Worm (Caenorhabditis elegans) whole organism, mixed stage, embryonic: ENCODE data around the gene R08B4.3.

Experiments
- M03D4.4 ChIP-seq: sonication (generic microtip); optimal IDR thresholded peaks from 2 replicates; lab custom pipeline; 2017; ENCODE audit warnings: mild to moderate bottlenecking, missing genetic modification characterization, missing compliant biosample characterization
- bed-3 ChIP-seq: fragments of 200-800 bp; sonication (Bioruptor generic); optimal IDR thresholded peaks from 3 replicates; lab custom pipeline; 2018; ENCODE audit warnings: mild to moderate bottlenecking, missing genetic modification characterization, moderate library complexity, missing compliant biosample characterization
- blmp-1 ChIP-seq: fragments of 150-350 bp; optimal IDR thresholded peaks from 2 replicates; lab custom pipeline; 2014; ENCODE audit warnings: missing biosample characterization, missing genetic modification characterization
- ceh-39 ChIP-seq: fragments of 150-350 bp; optimal IDR thresholded peaks from 2 replicates; lab custom pipeline; 2014; ENCODE audit warnings: missing biosample characterization, missing genetic modification characterization
- ceh-43 ChIP-seq: fragments of 200-800 bp; sonication (Bioruptor generic); optimal IDR thresholded peaks from 2 replicates; lab custom pipeline; 2018; ENCODE audit warnings: mild to moderate bottlenecking, missing genetic modification characterization, moderate library complexity, missing compliant biosample characterization
- ceh-83 ChIP-seq: fragments of 200-800 bp; sonication (Bioruptor generic); optimal IDR thresholded peaks from 2 replicates; lab custom pipeline; 2018; ENCODE audit warnings: mild to moderate bottlenecking, missing genetic modification characterization, missing compliant biosample characterization
- ces-1 ChIP-seq: fragments of 150-350 bp; optimal IDR thresholded peaks from 2 replicates; lab custom pipeline; 2014; ENCODE audit warnings: missing biosample characterization, missing genetic modification reagents, missing genetic modification characterization
- cnd-1 ChIP-seq: fragments of 200-800 bp; sonication (Bioruptor generic); optimal IDR thresholded peaks from 2 replicates; lab custom pipeline; 2018; ENCODE audit warnings: mild to moderate bottlenecking, missing genetic modification characterization, missing compliant biosample characterization
- drap-1 ChIP-seq: fragments of 200-800 bp; sonication (Bioruptor generic); optimal IDR thresholded peaks from 3 replicates; lab custom pipeline; 2018; ENCODE audit warnings: mild to moderate bottlenecking, missing genetic modification characterization, missing compliant biosample characterization
- elt-1 ChIP-seq: sonication (generic microtip); optimal IDR thresholded peaks from 2 replicates; lab custom pipeline; 2017; ENCODE audit warnings: missing genetic modification characterization, mild to moderate bottlenecking, missing compliant biosample characterization, antibody characterized with exemption, moderate library complexity, borderline replicate concordance; ENCODE audit not compliant: insufficient read depth
- elt-3 ChIP-seq: fragments of 150-350 bp; optimal IDR thresholded peaks from 2 replicates; lab custom pipeline; 2014; ENCODE audit warnings: missing biosample characterization, missing genetic modification characterization
- flh-1 ChIP-seq: fragments of 200-800 bp; sonication (Bioruptor generic); optimal IDR thresholded peaks from 2 replicates; lab custom pipeline; 2018; ENCODE audit warnings: mild to moderate bottlenecking, missing genetic modification characterization, moderate library complexity, missing compliant biosample characterization
- ham-2 ChIP-seq: fragments of 200-800 bp; sonication (Bioruptor generic); optimal IDR thresholded peaks from 2 replicates; lab custom pipeline; 2018; ENCODE audit warnings: mild to moderate bottlenecking, missing genetic modification characterization, missing compliant biosample characterization
- hlh-1 ChIP-seq: fragments of 150-350 bp; optimal IDR thresholded peaks from 2 replicates; lab custom pipeline; 2014; ENCODE audit warnings: missing biosample characterization, missing genetic modification reagents, missing genetic modification characterization
- lin-13 ChIP-seq: fragments of 150-350 bp; optimal IDR thresholded peaks from 2 replicates; lab custom pipeline; 2014; ENCODE audit warnings: missing biosample characterization, missing genetic modification characterization
- lin-32 ChIP-seq: fragments of 200-800 bp; sonication (Bioruptor generic); optimal IDR thresholded peaks from 2 replicates; lab custom pipeline; 2018; ENCODE audit warnings: mild to moderate bottlenecking, missing genetic modification characterization, missing compliant biosample characterization
- lsy-2 ChIP-seq: fragments of 150-350 bp; optimal IDR thresholded peaks from 2 replicates; lab custom pipeline; 2014; ENCODE audit warnings: missing biosample characterization, missing genetic modification characterization
- mab-5 ChIP-seq: fragments of 150-350 bp; optimal IDR thresholded peaks from 2 replicates; lab custom pipeline; 2014; ENCODE audit warnings: missing biosample characterization, missing genetic modification characterization
- mep-1 ChIP-seq: fragments of 150-350 bp; optimal IDR thresholded peaks from 2 replicates; lab custom pipeline; 2017; ENCODE audit warnings: missing biosample characterization, missing genetic modification reagents, missing genetic modification characterization, inconsistent platforms
- mls-2 ChIP-seq: sonication (generic microtip); optimal IDR thresholded peaks from 2 replicates; lab custom pipeline; 2016; ENCODE audit warnings: mild to moderate bottlenecking, missing genetic modification characterization, moderate library complexity, missing compliant biosample characterization
- nhr-12 ChIP-seq: fragments of 150-350 bp; optimal IDR thresholded peaks from 2 replicates; lab custom pipeline; 2014; ENCODE audit warnings: missing biosample characterization, missing genetic modification characterization
- nhr-2 ChIP-seq: fragments of 150-350 bp; optimal IDR thresholded peaks from 2 replicates; lab custom pipeline; 2014; ENCODE audit warnings: missing biosample characterization, missing genetic modification characterization
- nhr-237 ChIP-seq: fragments of 150-350 bp; optimal IDR thresholded peaks from 2 replicates; lab custom pipeline; 2014; ENCODE audit warnings: missing biosample characterization, missing genetic modification characterization
- nhr-28 ChIP-seq: fragments of 150-350 bp; optimal IDR thresholded peaks from 2 replicates; lab custom pipeline; 2014; ENCODE audit warnings: missing biosample characterization, missing genetic modification characterization
- nhr-76 ChIP-seq: sonication (generic microtip); optimal IDR thresholded peaks from 2 replicates; lab custom pipeline; 2017; ENCODE audit warnings: missing biosample characterization, missing genetic modification characterization
- pha-4 ChIP-seq: fragments of 150-350 bp; optimal IDR thresholded peaks from 2 replicates; lab custom pipeline; 2018; ENCODE audit warnings: missing biosample characterization, missing genetic modification reagents, missing genetic modification characterization
- sem-2 ChIP-seq: fragments of 200-800 bp; sonication (Bioruptor generic); optimal IDR thresholded peaks from 2 replicates; lab custom pipeline; 2018; ENCODE audit warnings: mild to moderate bottlenecking, missing genetic modification characterization, missing compliant biosample characterization
- snpc-4 ChIP-seq: fragments of 150-350 bp; optimal IDR thresholded peaks from 2 replicates; lab custom pipeline; 2014; ENCODE audit warnings: missing biosample characterization, missing genetic modification characterization
- sptf-1 ChIP-seq: sonication (generic microtip); optimal IDR thresholded peaks from 2 replicates; lab custom pipeline; 2017; ENCODE audit warnings: mild to moderate bottlenecking, missing genetic modification characterization, moderate library complexity, missing compliant biosample characterization
- tbx-8 ChIP-seq: fragments of 200-800 bp; sonication (Bioruptor generic); optimal IDR thresholded peaks from 2 replicates; lab custom pipeline; 2018; ENCODE audit warnings: mild to moderate bottlenecking, missing genetic modification characterization, moderate library complexity, missing compliant biosample characterization
- unc-120 ChIP-seq: sonication (generic microtip); optimal IDR thresholded peaks from 2 replicates; lab custom pipeline; 2017; ENCODE audit warnings: missing genetic modification characterization, missing compliant biosample characterization; ENCODE audit not compliant: poor library complexity, severe bottlenecking
- unc-39 ChIP-seq: fragments of 150-350 bp; optimal IDR thresholded peaks from 2 replicates; lab custom pipeline; 2014; ENCODE audit warnings: missing biosample characterization, missing genetic modification characterization
- unc-62 ChIP-seq: fragments of 150-350 bp; optimal IDR thresholded peaks from 2 replicates; lab custom pipeline; 2014; ENCODE audit warnings: missing biosample characterization, missing genetic modification reagents, missing genetic modification characterization
- zip-8 ChIP-seq: fragments of 150-350 bp; optimal IDR thresholded peaks from 2 replicates; lab custom pipeline; 2014; ENCODE audit warnings: missing biosample characterization, missing genetic modification characterization
- ztf-11 ChIP-seq: fragments of 150-350 bp; optimal IDR thresholded peaks from 2 replicates; lab custom pipeline; 2014; ENCODE audit warnings: missing biosample characterization, missing genetic modification characterization

Gene R08B4.3

DNA sequence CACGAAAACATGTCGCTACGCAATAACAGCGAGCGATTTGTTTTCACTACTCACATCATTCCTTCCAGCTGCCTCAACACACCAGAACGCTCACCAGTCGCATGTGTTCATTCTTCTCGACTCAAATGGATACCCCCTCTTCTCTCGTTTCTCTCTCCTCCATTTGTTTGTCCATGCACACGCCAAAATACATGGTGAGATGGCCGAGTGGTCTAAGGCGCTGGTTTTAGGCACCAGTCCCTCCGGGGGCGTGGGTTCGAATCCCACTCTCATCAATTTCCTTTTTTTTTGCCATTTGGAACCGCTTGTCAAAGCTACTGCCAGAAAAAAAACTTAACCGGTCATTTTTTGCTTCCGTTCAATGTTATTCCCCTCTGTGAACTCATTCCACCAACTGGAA is 25.3 kb downstream of the R08B4.3 start:
- no peak for TF ChIP-seq hlh-1 (tag; lab: Kevin White, UChicago)
- TF ChIP-seq nhr-28 (tag; lab: Kevin White, UChicago): no peak
- TF ChIP-seq sptf-1: peak; percentile 86
- peak; percentile 31 for TF ChIP-seq flh-1 (GFP tag; lab: Kevin White, UChicago)
- TF ChIP-seq drap-1 (GFP tag; lab: Kevin White, UChicago): peak; percentile 84
- peak; percentile 63 for TF ChIP-seq lin-32 (GFP tag; lab: Kevin White, UChicago)
- TF ChIP-seq cnd-1: peak; percentile 86
- TF ChIP-seq mls-2: peak; percentile 88
- peak; percentile 51 for TF ChIP-seq tbx-8 (GFP tag; lab: Kevin White, UChicago)
- TF ChIP-seq ham-2 (GFP tag; lab: Kevin White, UChicago): peak; percentile 5
- TF ChIP-seq elt-1: no peak
- TF ChIP-seq M03D4.4 (tag; lab: Kevin White, UChicago): peak; percentile 82
- TF ChIP-seq zip-8 (tag; lab: Kevin White, UChicago): no peak
- peak; percentile 83 for TF ChIP-seq ceh-83 (GFP tag; lab: Kevin White, UChicago)
- peak; percentile 55 for TF ChIP-seq ces-1 (GFP tag; lab: Kevin White, UChicago)
- peak; percentile 41 for TF ChIP-seq mep-1 (tag; lab: Kevin White, UChicago)
- TF ChIP-seq ztf-11 (tag; lab: Kevin White, UChicago): peak; percentile 69
- no peak for TF ChIP-seq mab-5 (tag; lab: Kevin White, UChicago)
- peak; percentile 73 for TF ChIP-seq sem-2 (GFP tag; lab: Kevin White, UChicago)
- TF ChIP-seq pha-4 (tag; lab: Kevin White, UChicago): peak; percentile 48
- no peak for TF ChIP-seq elt-3 (tag; lab: Kevin White, UChicago)
- TF ChIP-seq ceh-43: peak; percentile 75
- peak; percentile 9 for TF ChIP-seq nhr-237
- peak; percentile 46 for TF ChIP-seq unc-120
- peak; percentile 16 for TF ChIP-seq ceh-39 (tag; lab: Kevin White, UChicago)
- peak; percentile 64 for TF ChIP-seq lin-13
- peak; percentile 6 for TF ChIP-seq nhr-12 (tag; lab: Kevin White, UChicago)
- peak; percentile 55 for TF ChIP-seq bed-3

DNA sequence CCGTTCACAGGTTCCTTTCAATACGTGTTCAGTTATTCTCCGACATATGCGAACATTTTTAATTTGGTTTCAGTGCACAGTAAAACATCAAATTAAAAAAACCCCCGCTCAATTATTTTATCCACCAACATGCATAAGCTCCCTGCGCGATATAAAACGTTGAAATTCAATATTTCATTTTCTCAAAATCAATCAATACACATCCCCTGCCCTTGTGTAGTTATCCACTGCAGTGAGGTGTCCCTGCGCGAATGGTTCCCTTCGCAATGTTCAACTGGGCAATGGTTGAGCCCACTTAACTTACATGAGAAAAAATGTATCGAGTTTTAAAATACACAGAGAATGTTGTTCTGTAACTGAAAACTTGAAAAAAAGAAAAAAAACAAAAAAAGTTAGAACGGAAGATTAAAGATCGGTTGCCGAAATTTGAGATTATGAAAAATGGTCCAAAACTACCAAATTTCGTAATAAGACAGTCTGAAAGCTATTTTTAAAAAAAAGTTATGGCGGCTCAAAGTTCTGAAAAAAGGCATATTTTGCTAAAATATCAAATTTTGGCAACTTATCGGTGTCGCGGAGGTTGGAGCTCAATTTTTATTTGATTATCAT is 26.7 kb downstream of the R08B4.3 start:
- TF ChIP-seq nhr-28 (tag; lab: Kevin White, UChicago): peak; percentile 79
- peak; percentile 100 for TF ChIP-seq nhr-12 (tag; lab: Kevin White, UChicago)
- TF ChIP-seq nhr-2 (tag; lab: Kevin White, UChicago): peak; percentile 73
- peak; percentile 94 for TF ChIP-seq lin-13
- TF ChIP-seq ceh-43: peak; percentile 11
- peak; percentile 96 for TF ChIP-seq elt-3 (tag; lab: Kevin White, UChicago)
- TF ChIP-seq lsy-2 (tag; lab: Kevin White, UChicago): peak; percentile 91
- TF ChIP-seq M03D4.4 (tag; lab: Kevin White, UChicago): peak; percentile 82
- TF ChIP-seq ces-1 (GFP tag; lab: Kevin White, UChicago): peak; percentile 99
- no peak for TF ChIP-seq sem-2 (GFP tag; lab: Kevin White, UChicago)
- TF ChIP-seq mls-2: peak; percentile 93
- peak; percentile 93 for TF ChIP-seq mab-5 (tag; lab: Kevin White, UChicago)
- TF ChIP-seq drap-1 (GFP tag; lab: Kevin White, UChicago): peak; percentile 98
- TF ChIP-seq ceh-83 (GFP tag; lab: Kevin White, UChicago): peak; percentile 65
- TF ChIP-seq elt-1: peak; percentile 73
- TF ChIP-seq lin-32 (GFP tag; lab: Kevin White, UChicago): peak; percentile 83
- TF ChIP-seq nhr-76 (tag; lab: Kevin White, UChicago): peak; percentile 53
- TF ChIP-seq hlh-1 (tag; lab: Kevin White, UChicago): peak; percentile 92
- peak; percentile 99 for TF ChIP-seq pha-4 (tag; lab: Kevin White, UChicago)
- no peak for TF ChIP-seq zip-8 (tag; lab: Kevin White, UChicago)
- peak; percentile 30 for TF ChIP-seq bed-3
- TF ChIP-seq tbx-8 (GFP tag; lab: Kevin White, UChicago): peak; percentile 19
- peak; percentile 91 for TF ChIP-seq ceh-39 (tag; lab: Kevin White, UChicago)
- peak; percentile 98 for TF ChIP-seq ztf-11 (tag; lab: Kevin White, UChicago)
- TF ChIP-seq sptf-1: peak; percentile 93
- no peak for TF ChIP-seq ham-2 (GFP tag; lab: Kevin White, UChicago)
- peak; percentile 93 for TF ChIP-seq cnd-1
- TF ChIP-seq blmp-1 (tag; lab: Kevin White, UChicago): peak; percentile 58
- peak; percentile 99 for TF ChIP-seq mep-1 (tag; lab: Kevin White, UChicago)
- TF ChIP-seq unc-120: peak; percentile 82
- TF ChIP-seq snpc-4 (tag; lab: Kevin White, UChicago): no peak
- peak; percentile 100 for TF ChIP-seq nhr-237
- peak; percentile 94 for TF ChIP-seq unc-39
- TF ChIP-seq unc-62 (GFP tag; lab: Kevin White, UChicago): peak; percentile 97
- TF ChIP-seq flh-1 (GFP tag; lab: Kevin White, UChicago): no peak
